Fruit fly (Drosophila melanogaster) whole organism, embryonic: ENCODE results near the gene IA-2.

Experiments used
- Adf1 ChIP-seq: fragments of 200-800 bp; sonication (Bioruptor generic); IDR thresholded peaks from 2 replicates; pipeline ENCODE4 v1.3.6; 2022; ENCODE audit warnings: missing biosample characterization, missing genetic modification characterization
- Awh ChIP-seq: fragments of 200-800 bp; sonication (Bioruptor generic); IDR thresholded peaks from 2 replicates; pipeline ENCODE4, ENCODE4 v1.3.6; 2022; ENCODE audit warnings: missing biosample characterization, missing genetic modification characterization
- CG10274 ChIP-seq: fragments of 200-800 bp; sonication (Bioruptor generic); optimal IDR thresholded peaks from 3 replicates; lab custom pipeline; 2017; ENCODE audit warnings: missing biosample characterization, mild to moderate bottlenecking, missing genetic modification characterization
- CG11723 ChIP-seq: fragments of 200-800 bp; sonication (Bioruptor generic); optimal IDR thresholded peaks from 2 replicates; lab custom pipeline; 2017; ENCODE audit warnings: missing biosample characterization, mild to moderate bottlenecking, missing genetic modification characterization
- CG14710 ChIP-seq: fragments of 200-800 bp; sonication (Bioruptor generic); optimal IDR thresholded peaks from 3 replicates; lab custom pipeline; 2019; ENCODE audit warnings: missing biosample characterization, mild to moderate bottlenecking, missing genetic modification characterization, moderate library complexity
- CG17612 ChIP-seq: fragments of 200-800 bp; sonication (Bioruptor generic); IDR thresholded peaks from 2 replicates; pipeline ENCODE4 v1.3.6; 2022; ENCODE audit warnings: missing biosample characterization, missing genetic modification characterization
- CG18619 ChIP-seq: fragments of 200-800 bp; sonication (Bioruptor generic); optimal IDR thresholded peaks from 3 replicates; lab custom pipeline; 2017; ENCODE audit warnings: missing biosample characterization, mild to moderate bottlenecking, missing genetic modification characterization
- CG31441 ChIP-seq: fragments of 200-800 bp; sonication (Bioruptor generic); IDR thresholded peaks from 2 replicates; pipeline ENCODE4 v1.3.6; 2022; ENCODE audit warnings: missing biosample characterization, missing genetic modification characterization
- CG3163 ChIP-seq: fragments of 200-800 bp; sonication (Bioruptor generic); optimal IDR thresholded peaks from 3 replicates; lab custom pipeline; 2016; ENCODE audit warnings: missing biosample characterization, missing genetic modification characterization
- CG34422 ChIP-seq: fragments of 200-800 bp; sonication (Bioruptor generic); IDR thresholded peaks from 3 replicates; pipeline ENCODE4 v1.3.6; 2022; ENCODE audit warnings: missing biosample characterization, missing genetic modification characterization
- CG4617 ChIP-seq: fragments of 200-800 bp; sonication (Bioruptor generic); optimal IDR thresholded peaks from 3 replicates; lab custom pipeline; 2016; ENCODE audit warnings: missing biosample characterization, missing genetic modification characterization, borderline replicate concordance
- CG6254 ChIP-seq: fragments of 200-800 bp; sonication (Bioruptor generic); optimal IDR thresholded peaks from 3 replicates; lab custom pipeline; 2017; ENCODE audit warnings: mild to moderate bottlenecking, missing biosample characterization, missing genetic modification reagents, missing genetic modification characterization
- CG6654 ChIP-seq: fragments of 200-800 bp; sonication (Bioruptor generic); optimal IDR thresholded peaks from 2 replicates; lab custom pipeline; 2017; ENCODE audit warnings: missing biosample characterization, mild to moderate bottlenecking, missing genetic modification characterization
- CG6683 ChIP-seq: fragments of 200-800 bp; sonication (Bioruptor generic); optimal IDR thresholded peaks from 2 replicates; lab custom pipeline; 2017; ENCODE audit warnings: missing biosample characterization, mild to moderate bottlenecking, missing genetic modification characterization, missing genetic modification reagents
- CG6813 ChIP-seq: fragments of 200-800 bp; sonication (Bioruptor generic); optimal IDR thresholded peaks from 2 replicates; lab custom pipeline; 2017; ENCODE audit warnings: missing biosample characterization, missing genetic modification characterization, mild to moderate bottlenecking, moderate library complexity, missing genetic modification reagents
- CG8765 ChIP-seq: fragments of 200-800 bp; sonication (Bioruptor generic); IDR thresholded peaks from 2 replicates; pipeline ENCODE4 v1.3.6; 2022; ENCODE audit warnings: missing biosample characterization, missing genetic modification characterization
- CHES-1-like ChIP-seq: fragments of 200-800 bp; sonication (Bioruptor generic); optimal IDR thresholded peaks from 2 replicates; lab custom pipeline; 2016; ENCODE audit warnings: missing biosample characterization, missing genetic modification characterization
- D19B ChIP-seq: fragments of 200-800 bp; sonication (Bioruptor generic); optimal IDR thresholded peaks from 2 replicates; lab custom pipeline; 2017; ENCODE audit warnings: missing biosample characterization, mild to moderate bottlenecking, missing genetic modification characterization
- Fer1 ChIP-seq: fragments of 200-800 bp; sonication (Bioruptor generic); optimal IDR thresholded peaks from 2 replicates; lab custom pipeline; 2017; ENCODE audit warnings: missing biosample characterization, mild to moderate bottlenecking, missing genetic modification characterization
- H2.0 ChIP-seq: fragments of 200-800 bp; sonication (Bioruptor generic); IDR thresholded peaks from 2 replicates; pipeline ENCODE4 v1.3.6; 2022; ENCODE audit warnings: missing biosample characterization, missing genetic modification characterization
- MESR4 ChIP-seq: fragments of 200-800 bp; sonication (Bioruptor generic); optimal IDR thresholded peaks from 2 replicates; lab custom pipeline; 2018; ENCODE audit warnings: missing biosample characterization, mild to moderate bottlenecking, missing genetic modification characterization, moderate library complexity
- Opbp ChIP-seq: fragments of 200-800 bp; sonication (Bioruptor generic); IDR thresholded peaks from 3 replicates; pipeline ENCODE4 v1.3.6; 2022; ENCODE audit warnings: missing biosample characterization, missing genetic modification characterization; ENCODE audit not compliant: partially characterized antibody
- Sin3A ChIP-seq: fragments of >200 bp; optimal IDR thresholded peaks from 2 replicates; lab custom pipeline; 2018
- Sox100B ChIP-seq: fragments of 200-800 bp; sonication (Bioruptor generic); optimal IDR thresholded peaks from 3 replicates; lab custom pipeline; 2018; ENCODE audit warnings: missing biosample characterization, mild to moderate bottlenecking, missing genetic modification characterization
- TFAM ChIP-seq: fragments of 200-800 bp; sonication (Bioruptor generic); optimal IDR thresholded peaks from 2 replicates; lab custom pipeline; 2017; ENCODE audit warnings: missing biosample characterization, missing genetic modification characterization, inconsistent platforms
- Xbp1 ChIP-seq: fragments of 200-800 bp; sonication (Bioruptor generic); optimal IDR thresholded peaks from 3 replicates; lab custom pipeline; 2016; ENCODE audit warnings: missing biosample characterization, mild to moderate bottlenecking, missing genetic modification characterization
- ap ChIP-seq: fragments of 200-800 bp; sonication (Bioruptor generic); IDR thresholded peaks from 2 replicates; pipeline ENCODE4 v1.3.6; 2022; ENCODE audit warnings: missing biosample characterization, missing genetic modification characterization
- az2 ChIP-seq: fragments of 200-800 bp; sonication (Bioruptor generic); optimal IDR thresholded peaks from 3 replicates; lab custom pipeline; 2016; ENCODE audit warnings: missing biosample characterization, missing genetic modification characterization
- bowl ChIP-seq: fragments of 200-800 bp; sonication (Bioruptor generic); IDR thresholded peaks from 2 replicates; pipeline ENCODE4 v1.3.6; 2022; ENCODE audit warnings: missing biosample characterization, missing genetic modification characterization
- bsh ChIP-seq, 2 experiments: fragments of 200-800 bp; sonication (Bioruptor generic); optimal IDR thresholded peaks; 2 replicates each; lab custom pipeline; 2017 to 2018; ENCODE audit warnings: mild to moderate bottlenecking in 2 of 2, missing biosample characterization in 2 of 2, missing genetic modification characterization in 2 of 2, moderate library complexity in 1 of 2
- cg ChIP-seq: fragments of 200-800 bp; sonication (Bioruptor generic); optimal IDR thresholded peaks from 3 replicates; lab custom pipeline; 2019; ENCODE audit warnings: missing biosample characterization, mild to moderate bottlenecking, missing genetic modification characterization, moderate library complexity
- disco-r ChIP-seq: fragments of 200-800 bp; sonication (Bioruptor generic); optimal IDR thresholded peaks from 2 replicates; lab custom pipeline; 2016; ENCODE audit warnings: missing biosample characterization, missing genetic modification characterization
- dysf ChIP-seq: fragments of 200-800 bp; sonication (Bioruptor generic); IDR thresholded peaks from 3 replicates; pipeline ENCODE4 v1.3.6; 2022; ENCODE audit warnings: missing biosample characterization, missing genetic modification characterization
- exex ChIP-seq: fragments of 200-800 bp; sonication (Bioruptor generic); optimal IDR thresholded peaks from 4 replicates; lab custom pipeline; 2018; ENCODE audit warnings: missing biosample characterization, mild to moderate bottlenecking, missing genetic modification characterization, moderate library complexity
- fru ChIP-seq: fragments of >200 bp; optimal IDR thresholded peaks from 2 replicates; lab custom pipeline; 2017
- hb ChIP-seq: fragments of 200-800 bp; sonication (Bioruptor generic); IDR thresholded peaks from 3 replicates; pipeline ENCODE4 v1.3.6; 2022; ENCODE audit warnings: missing biosample characterization, missing genetic modification characterization; ENCODE audit not compliant: partially characterized antibody
- hkb ChIP-seq, 2 experiments: fragments of 200-800 bp in 1 of 2; fragments of >200 bp in 1 of 2; sonication (Bioruptor generic) in 1 of 2; IDR thresholded peaks in 1 of 2; optimal IDR thresholded peaks in 1 of 2; 2 replicates each; pipeline versions ENCODE4 v1.3.6 to Lab custom; 2017 to 2022; ENCODE audit warnings: missing biosample characterization in 1 of 2, missing genetic modification characterization in 1 of 2
- jumu ChIP-seq: fragments of 200-800 bp; sonication (Bioruptor generic); optimal IDR thresholded peaks from 3 replicates; lab custom pipeline; 2016; ENCODE audit warnings: missing biosample characterization, missing genetic modification characterization
- mirr ChIP-seq: fragments of 200-800 bp; sonication (Bioruptor generic); optimal IDR thresholded peaks from 3 replicates; lab custom pipeline; 2018; ENCODE audit warnings: missing biosample characterization, mild to moderate bottlenecking, missing genetic modification characterization
- oc ChIP-seq: fragments of 200-800 bp; sonication (Bioruptor generic); optimal IDR thresholded peaks from 2 replicates; lab custom pipeline; 2018; ENCODE audit warnings: missing biosample characterization, mild to moderate bottlenecking, missing genetic modification characterization, moderate library complexity
- odd ChIP-seq: fragments of 200-800 bp; sonication (Bioruptor generic); optimal IDR thresholded peaks from 2 replicates; lab custom pipeline; 2017; ENCODE audit warnings: missing biosample characterization, mild to moderate bottlenecking, missing genetic modification characterization
- prd ChIP-seq, 3 experiments: fragments of >200 bp in 2 of 3; fragments of 200-800 bp in 1 of 3; sonication (Bioruptor generic) in 1 of 3; optimal IDR thresholded peaks in 2 of 3; IDR thresholded peaks in 1 of 3; 2 replicates in 2 of 3; 3 replicates in 1 of 3; pipeline versions ENCODE4 v1.3.6 to Lab custom; 2017 to 2022; ENCODE audit warnings: missing biosample characterization in 1 of 3, missing genetic modification characterization in 1 of 3
- pum ChIP-seq: fragments of 200-800 bp; sonication (Bioruptor generic); optimal IDR thresholded peaks from 2 replicates; lab custom pipeline; 2016; ENCODE audit warnings: missing biosample characterization, missing genetic modification characterization
- salm ChIP-seq: fragments of 200-800 bp; sonication (Bioruptor generic); optimal IDR thresholded peaks from 2 replicates; lab custom pipeline; 2018; ENCODE audit warnings: missing biosample characterization, mild to moderate bottlenecking, missing genetic modification characterization
- scrt ChIP-seq: fragments of 200-800 bp; sonication (Bioruptor generic); optimal IDR thresholded peaks from 2 replicates; lab custom pipeline; 2018; ENCODE audit warnings: missing biosample characterization, mild to moderate bottlenecking, missing genetic modification characterization, moderate library complexity
- sim ChIP-seq: fragments of 200-800 bp; sonication (Bioruptor generic); IDR thresholded peaks from 2 replicates; pipeline ENCODE4 v1.3.6; 2022; ENCODE audit warnings: missing biosample characterization, missing genetic modification characterization
- sisA ChIP-seq: fragments of 200-800 bp; sonication (Bioruptor generic); IDR thresholded peaks from 2 replicates; pipeline ENCODE4 v1.3.6; 2022; ENCODE audit warnings: missing biosample characterization, missing genetic modification characterization
- sob ChIP-seq: fragments of 200-800 bp; sonication (Bioruptor generic); IDR thresholded peaks from 2 replicates; pipeline ENCODE4 v1.3.6; 2022; ENCODE audit warnings: missing biosample characterization, missing genetic modification characterization
- sr ChIP-seq: fragments of 200-800 bp; sonication (Bioruptor generic); IDR thresholded peaks from 3 replicates; pipeline ENCODE4 v1.3.6; 2022; ENCODE audit warnings: missing biosample characterization, missing genetic modification characterization
- tio ChIP-seq: fragments of 200-800 bp; sonication (Bioruptor generic); optimal IDR thresholded peaks from 2 replicates; lab custom pipeline; 2017; ENCODE audit warnings: missing biosample characterization, missing genetic modification characterization, inconsistent platforms
- vvl ChIP-seq: fragments of 200-800 bp; sonication (Bioruptor generic); IDR thresholded peaks from 2 replicates; pipeline ENCODE4 v1.3.6; 2022; ENCODE audit warnings: missing biosample characterization, missing genetic modification characterization

The IA-2 gene

dm6 chr2L:1094724-1095123 lies 46.9 kb upstream of the IA-2 start (continued):
- TF ChIP-seq ap (GFP tag; lab: Robert Waterston, UW): no peak
- peak; percentile 35; the same call in 1 of the 2 replicates for TF ChIP-seq sob (GFP tag; lab: Robert Waterston, UW)
- TF ChIP-seq Xbp1 (GFP tag; lab: Kevin White, UChicago): no peak
- TF ChIP-seq sisA (GFP tag; lab: Robert Waterston, UW): no peak
- TF ChIP-seq exex: peak; percentile 7
- TF ChIP-seq Sox100B (GFP tag; lab: Kevin White, UChicago): peak; percentile 21
- TF ChIP-seq CG8765 (GFP tag; lab: Robert Waterston, UW): no peak
- peak; percentile 40 for TF ChIP-seq odd
- no peak for TF ChIP-seq Sin3A (lab: Kevin White, UChicago)
- peak; percentile 54 for TF ChIP-seq Fer1 (GFP tag; lab: Kevin White, UChicago)
- no peak for TF ChIP-seq Adf1
- no peak for TF ChIP-seq CG17612 (GFP tag; lab: Robert Waterston, UW)
- no peak; the same call in 2 of the 3 replicates for TF ChIP-seq dysf (GFP tag; lab: Robert Waterston, UW)
- TF ChIP-seq sim (GFP tag; lab: Robert Waterston, UW): no peak
- no peak for TF ChIP-seq bowl (GFP tag; lab: Robert Waterston, UW)
- TF ChIP-seq bsh (GFP tag; optimal IDR thresholded peaks at IDR 0.05; lab: Kevin White, UChicago): peak in 1 of 2 experiments; percentile 33
- no peak for TF ChIP-seq mirr (GFP tag; lab: Kevin White, UChicago)
- no peak for TF ChIP-seq tio (GFP tag; lab: Kevin White, UChicago)
- no peak for TF ChIP-seq CG4617 (GFP tag; lab: Kevin White, UChicago)
- no peak for TF ChIP-seq CHES-1-like (GFP tag; lab: Kevin White, UChicago)
- TF ChIP-seq CG10274 (GFP tag; lab: Kevin White, UChicago): no peak
- TF ChIP-seq CG18619 (GFP tag; lab: Kevin White, UChicago): no peak
- peak; percentile 65 for TF ChIP-seq CG6813
- TF ChIP-seq prd (optimal IDR thresholded peaks at IDR 0.05; lab: Kevin White, UChicago): no peak
- TF ChIP-seq prd (GFP tag; IDR thresholded peaks at IDR 0.05; lab: Robert Waterston, UW): no peak
- no peak for TF ChIP-seq pum (GFP tag; lab: Kevin White, UChicago)
- no peak for TF ChIP-seq az2 (GFP tag; lab: Kevin White, UChicago)
- no peak for TF ChIP-seq hb (GFP tag; lab: Robert Waterston, UW)
- TF ChIP-seq cg (GFP tag; lab: Kevin White, UChicago): no peak
- TF ChIP-seq TFAM (GFP tag; lab: Kevin White, UChicago): no peak
- TF ChIP-seq Awh: 0 out of 2 replicates have a peak, but pooled peaks have one; percentile 25
- TF ChIP-seq scrt (GFP tag; lab: Kevin White, UChicago): peak; percentile 6
- no peak for TF ChIP-seq sr (GFP tag; lab: Robert Waterston, UW)
- TF ChIP-seq CG14710 (tag; lab: Kevin White, UChicago): no peak
- TF ChIP-seq D19B (GFP tag; lab: Kevin White, UChicago): no peak
- peak; percentile 72 for TF ChIP-seq vvl (GFP tag; lab: Robert Waterston, UW)
- TF ChIP-seq CG31441: peak; percentile 36; the same call in 1 of the 2 replicates
- no peak for TF ChIP-seq CG6654 (GFP tag; lab: Kevin White, UChicago)
- no peak for TF ChIP-seq CG11723 (GFP tag; lab: Kevin White, UChicago)
- TF ChIP-seq hkb (optimal IDR thresholded peaks at IDR 0.05; lab: Kevin White, UChicago): no peak
- 0 out of 2 replicates have a peak, but pooled peaks have one; percentile 28 for TF ChIP-seq hkb (GFP tag; IDR thresholded peaks at IDR 0.05; lab: Robert Waterston, UW)
- TF ChIP-seq Opbp (GFP tag; lab: Robert Waterston, UW): no peak
- no peak for TF ChIP-seq H2.0 (GFP tag; lab: Robert Waterston, UW)
- TF ChIP-seq MESR4 (GFP tag; lab: Kevin White, UChicago): no peak
- peak; percentile 46 for TF ChIP-seq salm
- TF ChIP-seq disco-r: no peak
- peak; percentile 1 for TF ChIP-seq CG6254 (GFP tag; lab: Kevin White, UChicago)
- no peak for TF ChIP-seq fru (lab: Kevin White, UChicago)
- TF ChIP-seq oc (tag; lab: Kevin White, UChicago): peak; percentile 50
- TF ChIP-seq CG34422 (GFP tag; lab: Robert Waterston, UW): no peak
- peak; percentile 25 for TF ChIP-seq CG6683 (GFP tag; lab: Kevin White, UChicago)
- TF ChIP-seq jumu (GFP tag; lab: Kevin White, UChicago): no peak
- TF ChIP-seq CG3163 (GFP tag; lab: Kevin White, UChicago): no peak
